Fruit fly (Drosophila melanogaster) whole organism, embryonic: Measurements from ENCODE around the gene tho2.
A peak's percentile ranks its signal among the peaks of the same experiment; 100 is the strongest.

Experiments
- Abd-B ChIP-seq: fragments of 200-800 bp; sonication (Bioruptor generic); optimal IDR thresholded peaks from 2 replicates; lab custom pipeline; 2018; ENCODE audit warnings: missing biosample characterization, mild to moderate bottlenecking, missing genetic modification characterization, moderate library complexity
- Awh ChIP-seq: fragments of 200-800 bp; sonication (Bioruptor generic); IDR thresholded peaks from 2 replicates; pipeline ENCODE4, ENCODE4 v1.3.6; 2022; ENCODE audit warnings: missing biosample characterization, missing genetic modification characterization
- BEAF-32 ChIP-seq: fragments of 200-800 bp; sonication (Bioruptor generic); optimal IDR thresholded peaks from 3 replicates; lab custom pipeline; 2017; ENCODE audit warnings: missing biosample characterization, missing genetic modification characterization, mild to moderate bottlenecking, moderate library complexity, missing genetic modification reagents
- Bdp1 ChIP-seq: fragments of 200-800 bp; sonication (Bioruptor generic); optimal IDR thresholded peaks from 3 replicates; lab custom pipeline; 2016; ENCODE audit warnings: missing biosample characterization, missing genetic modification characterization
- CG10462 ChIP-seq: fragments of 200-800 bp; sonication (Bioruptor generic); optimal IDR thresholded peaks from 2 replicates; lab custom pipeline; 2016; ENCODE audit warnings: missing biosample characterization, missing genetic modification characterization
- CG10543 ChIP-seq: fragments of 200-800 bp; sonication (Bioruptor generic); optimal IDR thresholded peaks from 3 replicates; lab custom pipeline; 2017; ENCODE audit warnings: missing biosample characterization, mild to moderate bottlenecking, missing genetic modification characterization, moderate library complexity
- CG12071 ChIP-seq: fragments of 200-800 bp; sonication (Bioruptor generic); optimal IDR thresholded peaks from 3 replicates; lab custom pipeline; 2018; ENCODE audit warnings: missing biosample characterization, mild to moderate bottlenecking, missing genetic modification characterization
- CG12219 ChIP-seq: fragments of 200-800 bp; sonication (Bioruptor generic); optimal IDR thresholded peaks from 3 replicates; lab custom pipeline; 2018; ENCODE audit warnings: missing biosample characterization, mild to moderate bottlenecking, missing genetic modification characterization
- CG12236 ChIP-seq: fragments of 200-800 bp; sonication (Bioruptor generic); optimal IDR thresholded peaks from 2 replicates; lab custom pipeline; 2016; ENCODE audit warnings: missing biosample characterization, missing genetic modification characterization
- CG1233 ChIP-seq: fragments of 200-800 bp; sonication (Bioruptor generic); optimal IDR thresholded peaks from 4 replicates; lab custom pipeline; 2018; ENCODE audit warnings: missing biosample characterization, mild to moderate bottlenecking, missing genetic modification characterization
- CG12659 ChIP-seq: fragments of 200-800 bp; sonication (Bioruptor generic); optimal IDR thresholded peaks from 3 replicates; lab custom pipeline; 2017; ENCODE audit warnings: mild to moderate bottlenecking, missing biosample characterization, missing genetic modification reagents, missing genetic modification characterization
- CG13424 ChIP-seq: fragments of 200-800 bp; sonication (Bioruptor generic); optimal IDR thresholded peaks from 2 replicates; lab custom pipeline; 2019; ENCODE audit warnings: missing biosample characterization, mild to moderate bottlenecking, missing genetic modification characterization, moderate library complexity
- CG14710 ChIP-seq: fragments of 200-800 bp; sonication (Bioruptor generic); optimal IDR thresholded peaks from 3 replicates; lab custom pipeline; 2019; ENCODE audit warnings: missing biosample characterization, mild to moderate bottlenecking, missing genetic modification characterization, moderate library complexity
- CG15514 ChIP-seq: fragments of 200-800 bp; sonication (Bioruptor generic); optimal IDR thresholded peaks from 3 replicates; lab custom pipeline; 2017; ENCODE audit warnings: missing biosample characterization, missing genetic modification characterization, mild to moderate bottlenecking, moderate library complexity, missing genetic modification reagents
- CG15696 ChIP-seq: fragments of 200-800 bp; sonication (Bioruptor generic); optimal IDR thresholded peaks from 2 replicates; lab custom pipeline; 2019; ENCODE audit warnings: missing biosample characterization, mild to moderate bottlenecking, missing genetic modification characterization, moderate library complexity
- CG1603 ChIP-seq: fragments of 200-800 bp; sonication (Bioruptor generic); optimal IDR thresholded peaks from 2 replicates; lab custom pipeline; 2019; ENCODE audit warnings: missing biosample characterization, mild to moderate bottlenecking, missing genetic modification characterization, moderate library complexity
- CG1647 ChIP-seq: fragments of 200-800 bp; sonication (Bioruptor generic); optimal IDR thresholded peaks from 3 replicates; lab custom pipeline; 2016; ENCODE audit warnings: missing biosample characterization, missing genetic modification characterization
- CG17385 ChIP-seq: fragments of 200-800 bp; sonication (Bioruptor generic); optimal IDR thresholded peaks from 3 replicates; lab custom pipeline; 2018; ENCODE audit warnings: missing biosample characterization, mild to moderate bottlenecking, missing genetic modification characterization
- CG17912 ChIP-seq: fragments of 200-800 bp; sonication (Bioruptor generic); optimal IDR thresholded peaks from 2 replicates; lab custom pipeline; 2018; ENCODE audit warnings: missing biosample characterization, mild to moderate bottlenecking, missing genetic modification characterization
- CG2712 ChIP-seq: fragments of 200-800 bp; optimal IDR thresholded peaks from 3 replicates; lab custom pipeline; 2019; ENCODE audit warnings: missing biosample characterization, mild to moderate bottlenecking, missing genetic modification characterization, moderate library complexity
- CG7987 ChIP-seq: fragments of 200-800 bp; sonication (Bioruptor generic); optimal IDR thresholded peaks from 2 replicates; lab custom pipeline; 2018; ENCODE audit warnings: missing biosample characterization, mild to moderate bottlenecking, missing genetic modification characterization, moderate library complexity
- CG8388 ChIP-seq: fragments of 200-800 bp; sonication (Bioruptor generic); optimal IDR thresholded peaks from 2 replicates; lab custom pipeline; 2019; ENCODE audit warnings: missing biosample characterization, mild to moderate bottlenecking, missing genetic modification characterization, moderate library complexity
- CrebB ChIP-seq: fragments of 200-800 bp; sonication (Bioruptor generic); optimal IDR thresholded peaks from 3 replicates; lab custom pipeline; 2018; ENCODE audit warnings: missing biosample characterization, mild to moderate bottlenecking, missing genetic modification characterization
- Deaf1 ChIP-seq: fragments of 200-800 bp; optimal IDR thresholded peaks from 3 replicates; lab custom pipeline; 2019; ENCODE audit warnings: missing biosample characterization, mild to moderate bottlenecking, missing genetic modification characterization, moderate library complexity
- Dip2 ChIP-seq: fragments of 200-800 bp; sonication (Bioruptor generic); IDR thresholded peaks from 2 replicates; pipeline ENCODE4 v1.3.6; 2022; ENCODE audit warnings: missing biosample characterization, missing genetic modification characterization
- HHEX ChIP-seq: fragments of 200-800 bp; sonication (Bioruptor generic); optimal IDR thresholded peaks from 3 replicates; lab custom pipeline; 2017; ENCODE audit warnings: missing biosample characterization, mild to moderate bottlenecking, missing genetic modification characterization, missing genetic modification reagents
- Hey ChIP-seq: fragments of 200-800 bp; sonication (Bioruptor generic); optimal IDR thresholded peaks from 3 replicates; lab custom pipeline; 2018; ENCODE audit warnings: missing biosample characterization, mild to moderate bottlenecking, missing genetic modification characterization
- HmgZ ChIP-seq: fragments of 200-800 bp; sonication (Bioruptor generic); optimal IDR thresholded peaks from 2 replicates; lab custom pipeline; 2018; ENCODE audit warnings: missing biosample characterization, mild to moderate bottlenecking, missing genetic modification characterization
- Hmr ChIP-seq: fragments of 200-800 bp; sonication (Bioruptor generic); optimal IDR thresholded peaks from 3 replicates; lab custom pipeline; 2017; ENCODE audit warnings: mild to moderate bottlenecking, missing biosample characterization, missing genetic modification reagents, missing genetic modification characterization
- Hr39 ChIP-seq: fragments of >200 bp; optimal IDR thresholded peaks from 2 replicates; lab custom pipeline; 2017
- Jarid2 ChIP-seq: fragments of 200-800 bp; sonication (Bioruptor generic); optimal IDR thresholded peaks from 3 replicates; lab custom pipeline; 2017; ENCODE audit warnings: mild to moderate bottlenecking, missing biosample characterization, missing genetic modification reagents, missing genetic modification characterization
- Kr ChIP-seq: fragments of 200-800 bp; sonication (Bioruptor generic); optimal IDR thresholded peaks from 2 replicates; lab custom pipeline; 2017; ENCODE audit warnings: missing biosample characterization, mild to moderate bottlenecking, missing genetic modification characterization
- NC2β ChIP-seq: fragments of 200-800 bp; sonication (Bioruptor generic); optimal IDR thresholded peaks from 2 replicates; lab custom pipeline; 2016; ENCODE audit warnings: missing biosample characterization, missing genetic modification characterization
- Opbp ChIP-seq: fragments of 200-800 bp; sonication (Bioruptor generic); IDR thresholded peaks from 3 replicates; pipeline ENCODE4 v1.3.6; 2022; ENCODE audit warnings: missing biosample characterization, missing genetic modification characterization; ENCODE audit not compliant: partially characterized antibody
- Sin3A ChIP-seq: fragments of >200 bp; optimal IDR thresholded peaks from 2 replicates; lab custom pipeline; 2018
- Tbp ChIP-seq: fragments of >200 bp; optimal IDR thresholded peaks from 2 replicates; lab custom pipeline; 2018; ENCODE audit warnings: missing biosample characterization, missing genetic modification characterization
- YL-1 ChIP-seq: fragments of 200-800 bp; sonication (Bioruptor generic); optimal IDR thresholded peaks from 3 replicates; lab custom pipeline; 2017; ENCODE audit warnings: missing biosample characterization, mild to moderate bottlenecking, missing genetic modification characterization
- aop ChIP-seq: fragments of 200-800 bp; sonication (Bioruptor generic); IDR thresholded peaks from 2 replicates; pipeline ENCODE4 v1.3.6; 2022; ENCODE audit warnings: missing biosample characterization, missing genetic modification characterization
- cas ChIP-seq: fragments of 200-800 bp; sonication (Bioruptor generic); IDR thresholded peaks from 2 replicates; pipeline ENCODE4 v1.3.6; 2022; ENCODE audit warnings: missing biosample characterization, missing genetic modification characterization
- gcm ChIP-seq: fragments of 200-800 bp; sonication (Bioruptor generic); optimal IDR thresholded peaks from 2 replicates; lab custom pipeline; 2019; ENCODE audit warnings: missing biosample characterization, mild to moderate bottlenecking, missing genetic modification characterization, moderate library complexity
- ken ChIP-seq: fragments of 200-800 bp; sonication (Bioruptor generic); IDR thresholded peaks from 3 replicates; pipeline ENCODE4 v1.3.6; 2022; ENCODE audit warnings: missing biosample characterization, missing genetic modification characterization
- maf-S ChIP-seq: fragments of 200-800 bp; sonication (Bioruptor generic); optimal IDR thresholded peaks from 2 replicates; lab custom pipeline; 2016; ENCODE audit warnings: missing biosample characterization, missing genetic modification characterization
- odd ChIP-seq: fragments of 200-800 bp; sonication (Bioruptor generic); optimal IDR thresholded peaks from 2 replicates; lab custom pipeline; 2017; ENCODE audit warnings: missing biosample characterization, mild to moderate bottlenecking, missing genetic modification characterization
- onecut ChIP-seq: fragments of 200-800 bp; sonication (Bioruptor generic); IDR thresholded peaks from 2 replicates; pipeline ENCODE4 v1.3.6; 2022; ENCODE audit warnings: missing biosample characterization, missing genetic modification characterization
- run ChIP-seq: fragments of 200-800 bp; sonication (Bioruptor generic); optimal IDR thresholded peaks from 3 replicates; lab custom pipeline; 2018; ENCODE audit warnings: missing biosample characterization, mild to moderate bottlenecking, missing genetic modification characterization
- sens-2 ChIP-seq: fragments of 200-800 bp; sonication (Bioruptor generic); IDR thresholded peaks from 2 replicates; pipeline ENCODE4 v1.3.6; 2022; ENCODE audit warnings: missing biosample characterization, missing genetic modification characterization
- slbo ChIP-seq: fragments of 200-800 bp; sonication (Bioruptor generic); IDR thresholded peaks from 2 replicates; pipeline ENCODE4 v1.3.6; 2022; ENCODE audit warnings: missing biosample characterization, missing genetic modification characterization
- sug ChIP-seq: fragments of 200-800 bp; optimal IDR thresholded peaks from 2 replicates; lab custom pipeline; 2019; ENCODE audit warnings: missing biosample characterization, mild to moderate bottlenecking, missing genetic modification characterization, moderate library complexity
- trh ChIP-seq: fragments of 200-800 bp; sonication (Bioruptor generic); optimal IDR thresholded peaks from 2 replicates; lab custom pipeline; 2016; ENCODE audit warnings: missing biosample characterization, missing genetic modification characterization
- tup ChIP-seq: fragments of 200-800 bp; sonication (Bioruptor generic); optimal IDR thresholded peaks from 2 replicates; lab custom pipeline; 2016; ENCODE audit warnings: missing biosample characterization, mild to moderate bottlenecking, missing genetic modification characterization, moderate library complexity

Gene tho2

DNA sequence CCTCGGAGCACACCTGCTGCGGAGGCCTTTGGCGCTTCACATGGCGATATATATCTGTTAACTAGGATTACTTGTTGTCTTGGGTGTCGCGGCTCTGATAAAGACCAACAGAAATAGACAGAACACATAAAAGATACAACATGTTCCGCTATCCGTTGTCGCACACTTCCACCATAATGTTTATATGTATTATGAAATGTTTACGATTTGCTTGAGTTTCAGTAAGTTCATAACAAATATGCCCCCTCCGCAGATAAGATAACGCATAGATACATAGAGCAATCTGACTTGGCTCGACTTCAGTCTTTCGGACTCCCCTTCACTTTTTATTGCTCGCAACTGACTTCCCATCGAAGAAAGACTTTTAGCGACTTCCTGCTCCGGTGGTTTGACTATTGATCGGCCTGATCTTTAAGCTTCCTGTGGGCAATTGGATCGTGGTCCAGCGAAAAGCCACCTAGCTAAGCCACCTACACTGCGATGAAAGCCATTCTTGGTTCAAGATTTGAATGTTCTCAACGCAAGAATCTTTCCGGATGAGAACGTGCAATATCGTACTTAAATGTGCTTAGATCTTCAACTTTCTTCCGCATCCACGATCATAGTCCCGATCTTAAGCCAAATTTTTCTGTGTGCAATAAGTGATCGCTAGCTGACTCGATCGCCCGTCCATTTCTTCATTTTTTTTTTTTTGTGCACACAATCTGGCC, 23.4 kb upstream of the tho2 start (continued):
- TF ChIP-seq CG10543 (GFP tag; lab: Kevin White, UChicago): peak; percentile 24
- no peak for TF ChIP-seq slbo
- TF ChIP-seq CG8388 (GFP tag; lab: Kevin White, UChicago): no peak
- peak; percentile 17 for TF ChIP-seq CG7987 (GFP tag; lab: Kevin White, UChicago)
- TF ChIP-seq CG17385 (GFP tag; lab: Kevin White, UChicago): peak; percentile 31
- no peak for TF ChIP-seq Dip2 (GFP tag; lab: Robert Waterston, UW)
- TF ChIP-seq Hr39 (lab: Kevin White, UChicago): no peak
- peak; percentile 62 for TF ChIP-seq CrebB (tag; lab: Kevin White, UChicago)
- TF ChIP-seq run (tag; lab: Kevin White, UChicago): peak; percentile 40
- TF ChIP-seq BEAF-32 (GFP tag; lab: Kevin White, UChicago): no peak
- TF ChIP-seq Deaf1 (tag; lab: Kevin White, UChicago): no peak
- peak; percentile 17 for TF ChIP-seq CG12659
- TF ChIP-seq YL-1 (GFP tag; lab: Kevin White, UChicago): peak; percentile 5
- peak; percentile 13 for TF ChIP-seq CG15514 (GFP tag; lab: Kevin White, UChicago)
- TF ChIP-seq Abd-B (GFP tag; lab: Kevin White, UChicago): no peak
- peak; percentile 34 for TF ChIP-seq Hmr
- peak; percentile 67 for TF ChIP-seq odd (GFP tag; lab: Kevin White, UChicago)
- TF ChIP-seq ken (GFP tag; lab: Robert Waterston, UW): no peak
- no peak for TF ChIP-seq Sin3A (lab: Kevin White, UChicago)
- peak; percentile 4 for TF ChIP-seq Jarid2 (GFP tag; lab: Kevin White, UChicago)
- TF ChIP-seq CG1647: no peak
- 0 out of 2 replicates have a peak, but pooled peaks have one; percentile 23 for TF ChIP-seq aop
- peak; percentile 38 for TF ChIP-seq CG1603
- TF ChIP-seq trh (GFP tag; lab: Kevin White, UChicago): no peak
- TF ChIP-seq CG12219 (GFP tag; lab: Kevin White, UChicago): peak; percentile 63
- TF ChIP-seq Awh (GFP tag; lab: Robert Waterston, UW): no peak
- TF ChIP-seq CG2712 (tag; lab: Kevin White, UChicago): peak; percentile 13
- TF ChIP-seq sug: peak; percentile 55
- peak; percentile 49 for TF ChIP-seq CG17912 (GFP tag; lab: Kevin White, UChicago)
- TF ChIP-seq CG10462: no peak
- no peak for TF ChIP-seq maf-S (GFP tag; lab: Kevin White, UChicago)
- TF ChIP-seq Hey (tag; lab: Kevin White, UChicago): peak; percentile 26
- 0 out of 2 replicates have a peak, but pooled peaks have one; percentile 26 for TF ChIP-seq sens-2
- peak; percentile 18 for TF ChIP-seq CG1233 (GFP tag; lab: Kevin White, UChicago)
- no peak for TF ChIP-seq tup (GFP tag; lab: Kevin White, UChicago)
- TF ChIP-seq gcm (GFP tag; lab: Kevin White, UChicago): peak; percentile 45
- no peak for TF ChIP-seq Tbp (GFP tag; lab: Kevin White, UChicago)
- peak; percentile 7; the same call in 1 of the 2 replicates for TF ChIP-seq onecut (GFP tag; lab: Robert Waterston, UW)
- peak; percentile 56 for TF ChIP-seq HHEX
- TF ChIP-seq CG13424: peak; percentile 32
- TF ChIP-seq CG15696 (tag; lab: Kevin White, UChicago): peak; percentile 28
- TF ChIP-seq Opbp: no peak
- TF ChIP-seq CG12236 (GFP tag; lab: Kevin White, UChicago): no peak
- TF ChIP-seq Kr (GFP tag; lab: Kevin White, UChicago): peak; percentile 40
- TF ChIP-seq CG12071 (GFP tag; lab: Kevin White, UChicago): peak; percentile 74
- peak; percentile 1 for TF ChIP-seq CG14710 (tag; lab: Kevin White, UChicago)
- no peak for TF ChIP-seq NC2β (GFP tag; lab: Kevin White, UChicago)
- TF ChIP-seq Bdp1 (GFP tag; lab: Kevin White, UChicago): no peak
- TF ChIP-seq cas: no peak
- TF ChIP-seq HmgZ: peak; percentile 24
